Fruit fly (Drosophila melanogaster) whole organism, wandering third instar larva: ENCODE results near the gene CG13999.
A peak's percentile ranks its signal among the peaks of the same experiment; 100 is the strongest.

Source experiments
- Abd-B ChIP-seq: fragments of >200 bp; optimal IDR thresholded peaks from 2 replicates; lab custom pipeline; 2017; ENCODE audit warnings: missing biosample characterization, missing genetic modification characterization
- CG32264 ChIP-seq: fragments of 200-800 bp; sonication (Bioruptor generic); optimal IDR thresholded peaks from 2 replicates; lab custom pipeline; 2016; ENCODE audit warnings: missing biosample characterization, missing genetic modification characterization
- CG9705 ChIP-seq: fragments of 200-800 bp; sonication (Bioruptor generic); optimal IDR thresholded peaks from 2 replicates; lab custom pipeline; 2018; ENCODE audit warnings: missing biosample characterization, mild to moderate bottlenecking, missing genetic modification characterization
- CrebA ChIP-seq: fragments of 200-800 bp; sonication (Bioruptor generic); optimal IDR thresholded peaks from 2 replicates; lab custom pipeline; 2016; ENCODE audit warnings: missing biosample characterization, mild to moderate bottlenecking, missing genetic modification characterization, borderline replicate concordance
- Dfd ChIP-seq: fragments of >200 bp; optimal IDR thresholded peaks from 2 replicates; lab custom pipeline; 2017; ENCODE audit warnings: missing biosample characterization, missing genetic modification characterization
- Dif ChIP-seq: fragments of 200-275, 200-300 bp; sonication (Bioruptor generic); optimal IDR thresholded peaks from 2 replicates; lab custom pipeline; 2018; ENCODE audit warnings: missing biosample characterization, missing genetic modification characterization; ENCODE audit not compliant: partially characterized antibody
- GATAd ChIP-seq: sonication (Bioruptor generic); optimal IDR thresholded peaks from 2 replicates; lab custom pipeline; 2016; ENCODE audit warnings: missing biosample characterization, missing genetic modification characterization
- HLH106 ChIP-seq: fragments of 200-800 bp; optimal IDR thresholded peaks from 3 replicates; lab custom pipeline; 2019; ENCODE audit warnings: missing biosample characterization, mild to moderate bottlenecking, missing genetic modification characterization, moderate library complexity
- Hnf4 ChIP-seq: fragments of 200-800 bp; sonication (Bioruptor generic); optimal IDR thresholded peaks from 2 replicates; lab custom pipeline; 2016; ENCODE audit warnings: missing biosample characterization, mild to moderate bottlenecking, missing genetic modification characterization
- Hr78 ChIP-seq: fragments of >200 bp; optimal IDR thresholded peaks from 2 replicates; lab custom pipeline; 2017; ENCODE audit warnings: missing biosample characterization, missing genetic modification characterization
- Hr83 ChIP-seq: fragments of 200-300 bp; sonication (Bioruptor generic); optimal IDR thresholded peaks from 2 replicates; lab custom pipeline; 2016; ENCODE audit warnings: missing biosample characterization, mild to moderate bottlenecking, missing genetic modification characterization, moderate library complexity; ENCODE audit not compliant: poor library complexity, severe bottlenecking
- Jra ChIP-seq: sonication (Bioruptor generic); optimal IDR thresholded peaks from 2 replicates; lab custom pipeline; 2016; ENCODE audit warnings: missing biosample characterization, missing genetic modification characterization
- Mio ChIP-seq: sonication (Bioruptor generic); optimal IDR thresholded peaks from 2 replicates; lab custom pipeline; 2016; ENCODE audit warnings: missing biosample characterization, missing genetic modification characterization
- Myc ChIP-seq: fragments of >200 bp; optimal IDR thresholded peaks from 2 replicates; lab custom pipeline; 2017
- N ChIP-seq: fragments of >200 bp; optimal IDR thresholded peaks from 2 replicates; lab custom pipeline; 2018; ENCODE audit warnings: missing biosample characterization, missing external identifiers, missing genetic modification characterization
- OdsH ChIP-seq: fragments of 200-800 bp; sonication (Bioruptor generic); optimal IDR thresholded peaks from 2 replicates; lab custom pipeline; 2016; ENCODE audit warnings: missing biosample characterization, mild to moderate bottlenecking, missing genetic modification characterization
- Rel ChIP-seq, 2 experiments: fragments of 200-800 bp; sonication (Bioruptor generic) in 1 of 2; optimal IDR thresholded peaks; 2 replicates in 1 of 2; 3 replicates in 1 of 2; lab custom pipeline; 2016 to 2019; ENCODE audit warnings: mild to moderate bottlenecking in 2 of 2, missing biosample characterization in 2 of 2, missing genetic modification characterization in 2 of 2, moderate library complexity in 1 of 2
- Sp1 ChIP-seq: fragments of 200-800 bp; sonication (Bioruptor generic); optimal IDR thresholded peaks from 3 replicates; lab custom pipeline; 2019; ENCODE audit warnings: missing biosample characterization, mild to moderate bottlenecking, missing genetic modification characterization, moderate library complexity
- Vsx2 ChIP-seq: fragments of 200-300, 225-300 bp; sonication (Bioruptor generic); optimal IDR thresholded peaks from 2 replicates; lab custom pipeline; 2018; ENCODE audit warnings: missing biosample characterization, missing genetic modification characterization; ENCODE audit not compliant: partially characterized antibody
- br ChIP-seq: fragments of 200-800 bp; sonication (Bioruptor generic); optimal IDR thresholded peaks from 2 replicates; lab custom pipeline; 2016; ENCODE audit warnings: missing biosample characterization, missing genetic modification characterization
- brk ChIP-seq: fragments of 200-800 bp; sonication (Bioruptor generic); optimal IDR thresholded peaks from 2 replicates; lab custom pipeline; 2016; ENCODE audit warnings: missing biosample characterization, mild to moderate bottlenecking, missing genetic modification characterization
- dl ChIP-seq, 2 experiments: fragments of 175-275, 200-275 bp in 1 of 2; fragments of 200-275 bp in 1 of 2; sonication (Bioruptor generic); optimal IDR thresholded peaks; lab custom pipeline; 2018; ENCODE audit warnings: mild to moderate bottlenecking in 2 of 2, missing biosample characterization in 2 of 2, missing genetic modification characterization in 2 of 2, moderate library complexity in 2 of 2; ENCODE audit not compliant: partially characterized antibody in 2 of 2, insufficient read depth in 1 of 2
- dmrt93B ChIP-seq: fragments of 200-800 bp; sonication (Bioruptor generic); optimal IDR thresholded peaks from 2 replicates; lab custom pipeline; 2018; ENCODE audit warnings: missing biosample characterization, mild to moderate bottlenecking, missing genetic modification characterization
- dsf ChIP-seq: sonication (Bioruptor generic); optimal IDR thresholded peaks from 2 replicates; lab custom pipeline; 2016; ENCODE audit warnings: missing biosample characterization, missing genetic modification characterization, borderline replicate concordance
- ey ChIP-seq: fragments of 200-800 bp; sonication (Bioruptor generic); optimal IDR thresholded peaks from 2 replicates; lab custom pipeline; 2016; ENCODE audit warnings: missing biosample characterization, missing genetic modification characterization
- foxo ChIP-seq, 2 experiments: fragments of 200-800 bp; sonication (Bioruptor generic); optimal IDR thresholded peaks; 2 replicates in 1 of 2; 3 replicates in 1 of 2; lab custom pipeline; 2016 to 2017; ENCODE audit warnings: missing biosample characterization in 2 of 2, missing genetic modification characterization in 2 of 2
- fru ChIP-seq: fragments of 200-800 bp; sonication (Bioruptor generic); optimal IDR thresholded peaks from 3 replicates; lab custom pipeline; 2016; ENCODE audit warnings: missing biosample characterization, mild to moderate bottlenecking, missing genetic modification characterization
- h ChIP-seq: fragments of 200-800 bp; sonication (Bioruptor generic); optimal IDR thresholded peaks from 3 replicates; lab custom pipeline; 2016; ENCODE audit warnings: missing biosample characterization, mild to moderate bottlenecking, missing genetic modification characterization
- jim ChIP-seq: fragments of 175-275, 200-325 bp; sonication (Bioruptor generic); optimal IDR thresholded peaks from 2 replicates; lab custom pipeline; 2016; ENCODE audit warnings: missing biosample characterization, mild to moderate bottlenecking, missing genetic modification characterization
- lola ChIP-seq: fragments of >200 bp; optimal IDR thresholded peaks from 2 replicates; lab custom pipeline; 2017; ENCODE audit warnings: missing biosample characterization, missing genetic modification characterization
- pan ChIP-seq: fragments of >200 bp; optimal IDR thresholded peaks from 2 replicates; lab custom pipeline; 2017
- psq ChIP-seq: fragments of 200-800 bp; sonication (Bioruptor generic); optimal IDR thresholded peaks from 3 replicates; lab custom pipeline; 2017; ENCODE audit warnings: missing biosample characterization, mild to moderate bottlenecking, missing genetic modification characterization, moderate library complexity
- rgr ChIP-seq: fragments of 200-800 bp; sonication (Bioruptor generic); optimal IDR thresholded peaks from 3 replicates; lab custom pipeline; 2016; ENCODE audit warnings: missing biosample characterization, mild to moderate bottlenecking, missing genetic modification characterization
- sage ChIP-seq: fragments of 200-800 bp; sonication (Bioruptor generic); optimal IDR thresholded peaks from 2 replicates; lab custom pipeline; 2016; ENCODE audit warnings: missing biosample characterization, mild to moderate bottlenecking, missing genetic modification characterization
- sv ChIP-seq: fragments of 200-800 bp; sonication (Bioruptor generic); optimal IDR thresholded peaks from 3 replicates; lab custom pipeline; 2016; ENCODE audit warnings: missing biosample characterization, missing genetic modification characterization
- tai ChIP-seq: sonication (Bioruptor generic); optimal IDR thresholded peaks from 2 replicates; lab custom pipeline; 2016; ENCODE audit warnings: missing biosample characterization, missing genetic modification characterization
- usp ChIP-seq: fragments of >200 bp; optimal IDR thresholded peaks from 2 replicates; lab custom pipeline; 2017; ENCODE audit warnings: missing biosample characterization, missing genetic modification characterization
- woc ChIP-seq: sonication (Bioruptor generic); optimal IDR thresholded peaks from 2 replicates; lab custom pipeline; 2016; ENCODE audit warnings: missing biosample characterization, mild to moderate bottlenecking, missing genetic modification characterization

CG13999 gene

dm6 chr2L:5974122-5974521 lies 17.9 kb upstream of the CG13999 start:
- peak; percentile 20 for TF ChIP-seq brk (GFP tag; lab: Kevin White, UChicago)
- peak; percentile 23 for TF ChIP-seq OdsH (GFP tag; lab: Kevin White, UChicago)
- TF ChIP-seq psq (GFP tag; lab: Kevin White, UChicago): no peak
- no peak for TF ChIP-seq Rel (GFP tag; optimal IDR thresholded peaks at IDR 0.05; lab: Kevin White, UChicago)
- peak; percentile 80 for TF ChIP-seq Rel (tag; optimal IDR thresholded peaks at IDR 0.05; lab: Kevin White, UChicago)

DNA sequence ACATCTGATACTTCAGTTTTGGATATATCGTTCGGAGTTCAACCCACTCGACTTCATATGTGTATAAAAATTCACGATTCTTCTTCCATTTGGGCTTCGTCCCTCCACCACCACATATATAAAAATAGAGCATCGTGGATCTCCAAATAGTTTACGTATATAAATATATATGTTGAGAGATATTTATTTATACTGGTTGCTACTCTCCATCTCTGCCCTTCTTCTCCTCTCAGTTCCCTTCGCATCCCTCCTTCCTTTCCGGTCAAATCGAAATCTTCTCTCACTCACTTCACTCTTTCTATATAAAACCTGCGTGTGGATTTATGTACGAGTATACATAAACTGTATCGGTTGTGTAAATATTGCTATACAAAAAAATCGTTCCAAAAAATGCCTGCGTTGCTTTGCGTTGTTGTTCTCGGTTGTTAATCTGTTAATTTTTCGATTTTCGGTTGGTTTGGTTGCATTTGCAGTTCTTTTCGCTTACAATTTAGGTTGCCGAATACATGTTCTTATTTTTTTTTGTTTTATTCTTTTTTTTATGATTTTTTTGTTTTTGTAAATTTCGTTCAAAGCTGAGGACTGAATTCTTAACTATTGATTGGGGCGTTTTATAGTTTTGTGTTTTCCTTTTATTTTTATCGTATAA lies 16.4 kb upstream of the CG13999 start:
- TF ChIP-seq Jra (GFP tag; lab: Kevin White, UChicago) (no peak), Abd-B (GFP tag; lab: Kevin White, UChicago) (no peak), jim (GFP tag; lab: Kevin White, UChicago) (no peak), sv (GFP tag; lab: Kevin White, UChicago) (no peak), CG32264 (GFP tag; lab: Kevin White, UChicago) (no peak), dmrt93B (GFP tag; lab: Kevin White, UChicago) (no peak), Mio (GFP tag; lab: Kevin White, UChicago) (no peak), foxo (GFP tag; optimal IDR thresholded peaks at IDR 0.05; lab: Kevin White, UChicago) (no peak), psq (GFP tag; lab: Kevin White, UChicago) (no peak), Hr83 (GFP tag; lab: Kevin White, UChicago) (no peak), Sp1 (no peak), Hr78 (no peak), Vsx2 (GFP tag; lab: Kevin White, UChicago) (no peak), N (GFP tag; lab: Kevin White, UChicago) (no peak), Hnf4 (GFP tag; lab: Kevin White, UChicago) (no peak), GATAd (GFP tag; lab: Kevin White, UChicago) (no peak)

DNA sequence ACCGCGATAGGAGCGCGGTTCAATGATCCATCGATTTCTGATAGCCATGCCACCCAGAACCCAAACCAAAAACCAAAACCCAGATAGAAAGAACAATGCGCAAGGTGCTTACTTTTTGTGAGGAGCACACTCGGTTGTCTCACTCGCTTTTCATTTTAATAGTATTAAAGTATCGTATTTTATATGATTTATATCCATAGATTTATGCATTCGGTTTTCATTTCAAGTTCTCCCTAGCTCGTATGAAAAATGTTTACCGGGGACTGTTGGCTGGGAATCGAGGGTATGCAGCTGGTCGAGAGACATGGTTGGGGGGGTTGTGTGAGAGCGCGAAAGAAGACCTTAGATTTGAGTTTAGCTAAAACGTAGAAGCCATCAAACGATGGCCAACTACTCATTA lies 15.7 kb upstream of the CG13999 start:
- peak; percentile 68 for TF ChIP-seq rgr (GFP tag; lab: Kevin White, UChicago)
- peak; percentile 61 for TF ChIP-seq fru (GFP tag; lab: Kevin White, UChicago)
- no peak for TF ChIP-seq N (GFP tag; lab: Kevin White, UChicago)
- no peak for TF ChIP-seq Rel (GFP tag; optimal IDR thresholded peaks at IDR 0.05; lab: Kevin White, UChicago)
- TF ChIP-seq Rel (tag; optimal IDR thresholded peaks at IDR 0.05; lab: Kevin White, UChicago): no peak
- peak; percentile 62 for TF ChIP-seq woc (GFP tag; lab: Kevin White, UChicago)
- TF ChIP-seq foxo (GFP tag; optimal IDR thresholded peaks at IDR 0.05; lab: Kevin White, UChicago): no peak
- TF ChIP-seq Hr78: no peak
- TF ChIP-seq lola (GFP tag; lab: Kevin White, UChicago): no peak
- no peak for TF ChIP-seq dl (GFP tag; optimal IDR thresholded peaks at IDR 0.05; lab: Kevin White, UChicago; ENCODE audit: insufficient read depth in 1 of 2, partially characterized antibody in 2 of 2)
- TF ChIP-seq ey (GFP tag; lab: Kevin White, UChicago): peak; percentile 67
- TF ChIP-seq jim (GFP tag; lab: Kevin White, UChicago): no peak
- TF ChIP-seq dmrt93B (GFP tag; lab: Kevin White, UChicago): peak; percentile 17
- no peak for TF ChIP-seq pan (lab: Kevin White, UChicago)
- TF ChIP-seq CG9705: no peak
- TF ChIP-seq brk (GFP tag; lab: Kevin White, UChicago): no peak
- peak; percentile 59 for TF ChIP-seq Sp1
- no peak for TF ChIP-seq tai (GFP tag; lab: Kevin White, UChicago)
- peak; percentile 60 for TF ChIP-seq Hnf4 (GFP tag; lab: Kevin White, UChicago)
- TF ChIP-seq Jra (GFP tag; lab: Kevin White, UChicago): peak; percentile 39
- TF ChIP-seq GATAd (GFP tag; lab: Kevin White, UChicago): no peak
- no peak for TF ChIP-seq Hr83 (GFP tag; lab: Kevin White, UChicago)
- no peak for TF ChIP-seq Mio (GFP tag; lab: Kevin White, UChicago)
- TF ChIP-seq h (GFP tag; lab: Kevin White, UChicago): peak; percentile 80
- peak; percentile 9 for TF ChIP-seq sv (GFP tag; lab: Kevin White, UChicago)
- no peak for TF ChIP-seq Myc
- TF ChIP-seq CrebA (GFP tag; lab: Kevin White, UChicago): peak; percentile 54
- peak; percentile 73 for TF ChIP-seq br (GFP tag; lab: Kevin White, UChicago)
- TF ChIP-seq usp (GFP tag; lab: Kevin White, UChicago): no peak
- no peak for TF ChIP-seq Dfd (GFP tag; lab: Kevin White, UChicago)
- TF ChIP-seq dsf (GFP tag; lab: Kevin White, UChicago): peak; percentile 31
- peak; percentile 46 for TF ChIP-seq CG32264 (GFP tag; lab: Kevin White, UChicago)
- peak; percentile 60 for TF ChIP-seq HLH106
- TF ChIP-seq Dif (GFP tag; lab: Kevin White, UChicago): no peak
- TF ChIP-seq Vsx2 (GFP tag; lab: Kevin White, UChicago): no peak
- TF ChIP-seq Abd-B (GFP tag; lab: Kevin White, UChicago): no peak
- no peak for TF ChIP-seq sage (GFP tag; lab: Kevin White, UChicago)
- peak; percentile 65 for TF ChIP-seq OdsH (GFP tag; lab: Kevin White, UChicago)
- TF ChIP-seq psq (GFP tag; lab: Kevin White, UChicago): peak; percentile 58
